Worm (Caenorhabditis elegans): Measurements from ENCODE around the gene C15H9.4.

Gene C15H9.4

ce11 chrX:6092533-6092932, 4.9 kb upstream of the C15H9.4 start:
- TF ChIP-seq ztf-23 (GFP tag; IDR thresholded peaks at IDR 0.05) (no peak), tab-1 (GFP tag; IDR thresholded peaks at IDR 0.05) (no peak), ztf-29 (GFP tag; IDR thresholded peaks at IDR 0.05) (no peak), T22C8.4 (GFP tag; IDR thresholded peaks at IDR 0.05) (no peak), ref-1 (GFP tag; conservative IDR thresholded peaks at IDR 0.05) (no peak), cog-1 (tag; optimal IDR thresholded peaks at IDR 0.05) (no peak), klf-2 (GFP tag; conservative IDR thresholded peaks at IDR 0.05) (no peak), med-1 (GFP tag; optimal IDR thresholded peaks at IDR 0.05; ENCODE audit: insufficient read depth) (no peak), flt-1 (GFP tag; IDR thresholded peaks at IDR 0.05) (no peak)

- TF ChIP-seq ref-1 (GFP tag; conservative IDR thresholded peaks at IDR 0.05) (no peak), flt-1 (GFP tag; IDR thresholded peaks at IDR 0.05) (no peak), cog-1 (tag; optimal IDR thresholded peaks at IDR 0.05) (no peak), ztf-23 (GFP tag; IDR thresholded peaks at IDR 0.05) (no peak), klf-2 (GFP tag; conservative IDR thresholded peaks at IDR 0.05) (no peak), med-1 (GFP tag; optimal IDR thresholded peaks at IDR 0.05; ENCODE audit: insufficient read depth) (no peak), tab-1 (GFP tag; IDR thresholded peaks at IDR 0.05) (no peak), ztf-29 (GFP tag; IDR thresholded peaks at IDR 0.05) (no peak), T22C8.4 (GFP tag; IDR thresholded peaks at IDR 0.05) (no peak)
Measured at ce11 chrX:6093046-6093445, 4.4 kb upstream of the C15H9.4 start, which contains the start of gene C15H9.5. Gene C15H9.5 (plus strand): TSS chrX:6093300.

ce11 chrX:6098420-6098819, 977 bp downstream of the C15H9.4 start:
- TF ChIP-seq ref-1 (GFP tag; conservative IDR thresholded peaks at IDR 0.05) (no peak), tab-1 (GFP tag; IDR thresholded peaks at IDR 0.05) (no peak), flt-1 (GFP tag; IDR thresholded peaks at IDR 0.05) (no peak), ztf-29 (GFP tag; IDR thresholded peaks at IDR 0.05) (no peak), cog-1 (tag; optimal IDR thresholded peaks at IDR 0.05) (no peak), med-1 (GFP tag; optimal IDR thresholded peaks at IDR 0.05; ENCODE audit: insufficient read depth) (no peak), ztf-23 (GFP tag; IDR thresholded peaks at IDR 0.05) (0 out of 2 replicates have a peak, but pooled peaks have one; percentile 17), klf-2 (GFP tag; conservative IDR thresholded peaks at IDR 0.05) (no peak), T22C8.4 (GFP tag; IDR thresholded peaks at IDR 0.05) (no peak)

ce11 chrX:6100395-6101099, 3.1 kb downstream of the C15H9.4 start:
- no peak for TF ChIP-seq med-1 (GFP tag; optimal IDR thresholded peaks at IDR 0.05; ENCODE audit: insufficient read depth)

ce11 chrX:6103297-6103696, 5.9 kb downstream of the C15H9.4 start, which contains the start of gene C15H9.11:
Gene C15H9.11 (minus strand): TSS chrX:6103397.
- TF ChIP-seq cog-1 (tag; optimal IDR thresholded peaks at IDR 0.05) (no peak), ref-1 (GFP tag; conservative IDR thresholded peaks at IDR 0.05) (no peak), T22C8.4 (GFP tag; IDR thresholded peaks at IDR 0.05) (no peak), flt-1 (GFP tag; IDR thresholded peaks at IDR 0.05) (no peak), ztf-29 (GFP tag; IDR thresholded peaks at IDR 0.05) (no peak), tab-1 (GFP tag; IDR thresholded peaks at IDR 0.05) (no peak), klf-2 (GFP tag; conservative IDR thresholded peaks at IDR 0.05) (no peak)

ce11 chrX:6107962-6108361, 10.5 kb downstream of the C15H9.4 start:
- no peak for TF ChIP-seq T22C8.4 (GFP tag; IDR thresholded peaks at IDR 0.05)
- TF ChIP-seq tab-1 (GFP tag; IDR thresholded peaks at IDR 0.05), result no peak
- no peak for TF ChIP-seq ref-1 (GFP tag; conservative IDR thresholded peaks at IDR 0.05)
- no peak for TF ChIP-seq cog-1 (tag; optimal IDR thresholded peaks at IDR 0.05)
- TF ChIP-seq ztf-23 (GFP tag; IDR thresholded peaks at IDR 0.05), result no peak
- no peak for TF ChIP-seq flt-1 (GFP tag; IDR thresholded peaks at IDR 0.05)
- TF ChIP-seq klf-2 (GFP tag; conservative IDR thresholded peaks at IDR 0.05), result no peak
- TF ChIP-seq med-1 (GFP tag; optimal IDR thresholded peaks at IDR 0.05; ENCODE audit: insufficient read depth), result no peak
- no peak for TF ChIP-seq ztf-29 (GFP tag; IDR thresholded peaks at IDR 0.05)

- TF ChIP-seq med-1 (GFP tag; optimal IDR thresholded peaks at IDR 0.05; ENCODE audit: insufficient read depth) (no peak), T22C8.4 (GFP tag; IDR thresholded peaks at IDR 0.05) (no peak), ztf-23 (GFP tag; IDR thresholded peaks at IDR 0.05) (no peak), cog-1 (tag; optimal IDR thresholded peaks at IDR 0.05) (no peak), klf-2 (GFP tag; conservative IDR thresholded peaks at IDR 0.05) (no peak), tab-1 (GFP tag; IDR thresholded peaks at IDR 0.05) (no peak), ref-1 (GFP tag; conservative IDR thresholded peaks at IDR 0.05) (no peak), flt-1 (GFP tag; IDR thresholded peaks at IDR 0.05) (no peak), ztf-29 (GFP tag; IDR thresholded peaks at IDR 0.05) (no peak)
Measured at ce11 chrX:6109288-6109770, 11.9 kb downstream of the C15H9.4 start, which contains the start of gene kynu-1. Gene kynu-1 (minus strand): TSS chrX:6109338.

- TF ChIP-seq ref-1 (GFP tag; conservative IDR thresholded peaks at IDR 0.05) (no peak), ztf-29 (GFP tag; IDR thresholded peaks at IDR 0.05) (no peak), klf-2 (GFP tag; conservative IDR thresholded peaks at IDR 0.05) (no peak), med-1 (GFP tag; optimal IDR thresholded peaks at IDR 0.05; ENCODE audit: insufficient read depth) (no peak), T22C8.4 (GFP tag; IDR thresholded peaks at IDR 0.05) (no peak), flt-1 (GFP tag; IDR thresholded peaks at IDR 0.05) (no peak), cog-1 (tag; optimal IDR thresholded peaks at IDR 0.05) (no peak), tab-1 (GFP tag; IDR thresholded peaks at IDR 0.05) (no peak), ztf-23 (GFP tag; IDR thresholded peaks at IDR 0.05) (no peak)
Measured at ce11 chrX:6112817-6113216, 15.4 kb downstream of the C15H9.4 start, which contains the start of gene prx-3. Gene prx-3 (minus strand): TSS chrX:6112917.

ce11 chrX:6115502-6115901, 18.1 kb downstream of the C15H9.4 start, which contains the start of gene C15H9.3:
Gene C15H9.3 (plus strand): TSS chrX:6115802.
- TF ChIP-seq ztf-23 (GFP tag; IDR thresholded peaks at IDR 0.05), result no peak
- no peak for TF ChIP-seq tab-1 (GFP tag; IDR thresholded peaks at IDR 0.05)
- TF ChIP-seq klf-2 (GFP tag; conservative IDR thresholded peaks at IDR 0.05), result no peak
- TF ChIP-seq ztf-29 (GFP tag; IDR thresholded peaks at IDR 0.05), result no peak
- TF ChIP-seq ref-1 (GFP tag; conservative IDR thresholded peaks at IDR 0.05), result no peak
- TF ChIP-seq flt-1 (GFP tag; IDR thresholded peaks at IDR 0.05), result no peak
- no peak for TF ChIP-seq cog-1 (tag; optimal IDR thresholded peaks at IDR 0.05)
- TF ChIP-seq med-1 (GFP tag; optimal IDR thresholded peaks at IDR 0.05; ENCODE audit: insufficient read depth), result no peak
- no peak for TF ChIP-seq T22C8.4 (GFP tag; IDR thresholded peaks at IDR 0.05)

All from whole organism, midembryonic.